Fruit fly (Drosophila melanogaster) whole organism, embryonic: Measurements from ENCODE around the gene CG1910.
A peak's percentile ranks its signal among the peaks of the same experiment; 100 is the strongest.

Experiments used
- Abd-B ChIP-seq: fragments of 200-800 bp; sonication (Bioruptor generic); optimal IDR thresholded peaks from 2 replicates; lab custom pipeline; 2018; ENCODE audit warnings: missing biosample characterization, mild to moderate bottlenecking, missing genetic modification characterization, moderate library complexity
- B-H2 ChIP-seq: fragments of 200-800 bp; sonication (Bioruptor generic); optimal IDR thresholded peaks from 2 replicates; lab custom pipeline; 2018; ENCODE audit warnings: missing biosample characterization, mild to moderate bottlenecking, missing genetic modification characterization
- C15 ChIP-seq: fragments of 200-800 bp; sonication (Bioruptor generic); IDR thresholded peaks from 3 replicates; pipeline ENCODE4 v1.3.6; 2022; ENCODE audit warnings: missing biosample characterization, missing genetic modification characterization
- CG11247 ChIP-seq: fragments of 200-800 bp; sonication (Bioruptor generic); IDR thresholded peaks from 2 replicates; pipeline ENCODE4 v1.3.6; 2022; ENCODE audit warnings: missing biosample characterization, missing genetic modification characterization
- CG11696 ChIP-seq: fragments of 200-800 bp; sonication (Bioruptor generic); IDR thresholded peaks from 2 replicates; pipeline ENCODE4 v1.3.6; 2022; ENCODE audit warnings: missing biosample characterization, missing genetic modification characterization
- CG14050 ChIP-seq: fragments of 200-800 bp; sonication (Bioruptor generic); IDR thresholded peaks from 3 replicates; pipeline ENCODE4 v1.3.6; 2022; ENCODE audit warnings: missing biosample characterization, missing genetic modification characterization
- CG15073 ChIP-seq: fragments of 200-800 bp; sonication (Bioruptor generic); optimal IDR thresholded peaks from 2 replicates; lab custom pipeline; 2016; ENCODE audit warnings: missing biosample characterization, missing genetic modification characterization
- CG15269 ChIP-seq: fragments of 200-800 bp; sonication (Bioruptor generic); optimal IDR thresholded peaks from 2 replicates; lab custom pipeline; 2018; ENCODE audit warnings: missing biosample characterization, mild to moderate bottlenecking, missing genetic modification characterization, moderate library complexity
- CG16815 ChIP-seq: fragments of 200-800 bp; sonication (Bioruptor generic); optimal IDR thresholded peaks from 3 replicates; lab custom pipeline; 2017; ENCODE audit warnings: missing biosample characterization, mild to moderate bottlenecking, missing genetic modification characterization
- CG17612 ChIP-seq: fragments of 200-800 bp; sonication (Bioruptor generic); IDR thresholded peaks from 2 replicates; pipeline ENCODE4 v1.3.6; 2022; ENCODE audit warnings: missing biosample characterization, missing genetic modification characterization
- CG31388 ChIP-seq: fragments of 200-800 bp; sonication (Bioruptor generic); optimal IDR thresholded peaks from 2 replicates; lab custom pipeline; 2016; ENCODE audit warnings: missing biosample characterization, missing genetic modification characterization
- CG3281 ChIP-seq: fragments of 200-800 bp; sonication (Bioruptor generic); optimal IDR thresholded peaks from 3 replicates; lab custom pipeline; 2017; ENCODE audit warnings: missing biosample characterization, mild to moderate bottlenecking, missing genetic modification characterization
- CG3838 ChIP-seq: fragments of 200-800 bp; sonication (Bioruptor generic); optimal IDR thresholded peaks from 3 replicates; lab custom pipeline; 2016; ENCODE audit warnings: missing biosample characterization, missing genetic modification characterization
- CG3847 ChIP-seq: fragments of 200-800 bp; sonication (Bioruptor generic); IDR thresholded peaks from 2 replicates; pipeline ENCODE4 v1.3.6; 2022; ENCODE audit warnings: missing biosample characterization, missing genetic modification characterization
- CG6175 ChIP-seq: fragments of 200-800 bp; sonication (Bioruptor generic); IDR thresholded peaks from 3 replicates; pipeline ENCODE4 v1.3.6; 2022; ENCODE audit warnings: missing biosample characterization, missing genetic modification characterization
- CG6254 ChIP-seq: fragments of 200-800 bp; sonication (Bioruptor generic); optimal IDR thresholded peaks from 3 replicates; lab custom pipeline; 2017; ENCODE audit warnings: mild to moderate bottlenecking, missing biosample characterization, missing genetic modification reagents, missing genetic modification characterization
- CG7839 ChIP-seq: fragments of 200-800 bp; sonication (Bioruptor generic); optimal IDR thresholded peaks from 3 replicates; lab custom pipeline; 2018; ENCODE audit warnings: missing biosample characterization, mild to moderate bottlenecking, missing genetic modification characterization, moderate library complexity
- Dip2 ChIP-seq: fragments of 200-800 bp; sonication (Bioruptor generic); IDR thresholded peaks from 2 replicates; pipeline ENCODE4 v1.3.6; 2022; ENCODE audit warnings: missing biosample characterization, missing genetic modification characterization
- Doc3 ChIP-seq: fragments of 200-800 bp; sonication (Bioruptor generic); IDR thresholded peaks from 3 replicates; pipeline ENCODE4 v1.3.6; 2022; ENCODE audit warnings: missing biosample characterization, missing genetic modification characterization; ENCODE audit not compliant: partially characterized antibody
- HLH54F ChIP-seq: fragments of 200-800 bp; sonication (Bioruptor generic); optimal IDR thresholded peaks from 3 replicates; lab custom pipeline; 2016; ENCODE audit warnings: missing biosample characterization, missing genetic modification characterization
- HmgD ChIP-seq: fragments of 200-800 bp; sonication (Bioruptor generic); optimal IDR thresholded peaks from 3 replicates; lab custom pipeline; 2016; ENCODE audit warnings: missing biosample characterization, missing genetic modification characterization
- Oaz ChIP-seq: fragments of 200-800 bp; sonication (Bioruptor generic); IDR thresholded peaks from 2 replicates; pipeline ENCODE4 v1.3.6; 2022; ENCODE audit warnings: missing biosample characterization, missing genetic modification characterization
- Ptx1 ChIP-seq: fragments of 200-800 bp; sonication (Bioruptor generic); IDR thresholded peaks from 2 replicates; pipeline ENCODE4 v1.3.6; 2022; ENCODE audit warnings: missing biosample characterization, missing genetic modification characterization
- Rfx ChIP-seq: fragments of 200-800 bp; sonication (Bioruptor generic); IDR thresholded peaks from 2 replicates; pipeline ENCODE4 v1.3.6; 2022; ENCODE audit warnings: missing biosample characterization, missing genetic modification characterization
- Sox100B ChIP-seq: fragments of 200-800 bp; sonication (Bioruptor generic); optimal IDR thresholded peaks from 3 replicates; lab custom pipeline; 2018; ENCODE audit warnings: missing biosample characterization, mild to moderate bottlenecking, missing genetic modification characterization
- Taf1 ChIP-seq: fragments of 200-800 bp; sonication (Bioruptor generic); IDR thresholded peaks from 2 replicates; pipeline ENCODE4 v1.3.6; 2022; ENCODE audit warnings: missing biosample characterization, missing genetic modification characterization
- ato ChIP-seq: fragments of 200-800 bp; sonication (Bioruptor generic); IDR thresholded peaks from 2 replicates; pipeline ENCODE4 v1.3.6; 2022; ENCODE audit warnings: missing biosample characterization, missing genetic modification characterization; ENCODE audit not compliant: partially characterized antibody
- bab2 ChIP-seq: fragments of 200-800 bp; sonication (Bioruptor generic); optimal IDR thresholded peaks from 2 replicates; lab custom pipeline; 2016; ENCODE audit warnings: missing biosample characterization, missing genetic modification characterization
- bowl ChIP-seq: fragments of 200-800 bp; sonication (Bioruptor generic); IDR thresholded peaks from 2 replicates; pipeline ENCODE4 v1.3.6; 2022; ENCODE audit warnings: missing biosample characterization, missing genetic modification characterization
- chinmo ChIP-seq: fragments of 200-800 bp; sonication (Bioruptor generic); IDR thresholded peaks from 4 replicates; pipeline ENCODE4 v1.3.6; 2022; ENCODE audit warnings: missing biosample characterization, missing genetic modification characterization; ENCODE audit not compliant: partially characterized antibody
- dan ChIP-seq: fragments of 200-800 bp; sonication (Bioruptor generic); IDR thresholded peaks from 2 replicates; pipeline ENCODE4 v1.3.6; 2022; ENCODE audit warnings: missing biosample characterization, missing genetic modification characterization
- disco-r ChIP-seq: fragments of 200-800 bp; sonication (Bioruptor generic); optimal IDR thresholded peaks from 2 replicates; lab custom pipeline; 2016; ENCODE audit warnings: missing biosample characterization, missing genetic modification characterization
- dm ChIP-seq: fragments of 200-800 bp; sonication (Bioruptor generic); optimal IDR thresholded peaks from 3 replicates; lab custom pipeline; 2016; ENCODE audit warnings: missing biosample characterization, missing genetic modification characterization
- emc ChIP-seq: fragments of 200-800 bp; sonication (Bioruptor generic); optimal IDR thresholded peaks from 2 replicates; lab custom pipeline; 2016; ENCODE audit warnings: missing biosample characterization, missing genetic modification characterization
- ems ChIP-seq: fragments of 200-800 bp; sonication (Bioruptor generic); optimal IDR thresholded peaks from 3 replicates; lab custom pipeline; 2016; ENCODE audit warnings: missing biosample characterization, missing genetic modification characterization
- gem ChIP-seq: fragments of 200-800 bp; sonication (Bioruptor generic); optimal IDR thresholded peaks from 2 replicates; lab custom pipeline; 2019; ENCODE audit warnings: missing biosample characterization, mild to moderate bottlenecking, missing genetic modification characterization, moderate library complexity
- h ChIP-seq: fragments of >200 bp; optimal IDR thresholded peaks from 2 replicates; lab custom pipeline; 2017
- klu ChIP-seq: fragments of 200-800 bp; sonication (Bioruptor generic); IDR thresholded peaks from 2 replicates; pipeline ENCODE4 v1.3.6; 2022; ENCODE audit warnings: missing biosample characterization, missing genetic modification characterization
- luna ChIP-seq: fragments of 200-800 bp; sonication (Bioruptor generic); optimal IDR thresholded peaks from 2 replicates; lab custom pipeline; 2016; ENCODE audit warnings: missing biosample characterization, missing genetic modification characterization
- mld ChIP-seq: fragments of 200-800 bp; sonication (Bioruptor generic); IDR thresholded peaks from 3 replicates; pipeline ENCODE4 v1.3.6; 2022; ENCODE audit warnings: missing biosample characterization, missing genetic modification characterization; ENCODE audit not compliant: partially characterized antibody
- pho ChIP-seq: fragments of 200-800 bp; sonication (Bioruptor generic); optimal IDR thresholded peaks from 2 replicates; lab custom pipeline; 2016; ENCODE audit warnings: missing biosample characterization, missing genetic modification characterization
- pnt ChIP-seq: fragments of 200-800 bp; sonication (Bioruptor generic); optimal IDR thresholded peaks from 3 replicates; lab custom pipeline; 2016; ENCODE audit warnings: missing biosample characterization, missing genetic modification characterization
- pros ChIP-seq: fragments of 200-800 bp; sonication (Bioruptor generic); optimal IDR thresholded peaks from 3 replicates; lab custom pipeline; 2019; ENCODE audit warnings: missing biosample characterization, mild to moderate bottlenecking, missing genetic modification characterization, moderate library complexity
- row ChIP-seq: fragments of 200-800 bp; sonication (Bioruptor generic); IDR thresholded peaks from 3 replicates; pipeline ENCODE4 v1.3.6; 2022; ENCODE audit warnings: missing biosample characterization, missing genetic modification characterization
- salm ChIP-seq: fragments of 200-800 bp; sonication (Bioruptor generic); optimal IDR thresholded peaks from 2 replicates; lab custom pipeline; 2018; ENCODE audit warnings: missing biosample characterization, mild to moderate bottlenecking, missing genetic modification characterization
- sd ChIP-seq: fragments of 200-800 bp; sonication (Bioruptor generic); optimal IDR thresholded peaks from 3 replicates; lab custom pipeline; 2018; ENCODE audit warnings: missing biosample characterization, mild to moderate bottlenecking, missing genetic modification characterization, moderate library complexity
- seq ChIP-seq: fragments of 200-800 bp; sonication (Bioruptor generic); IDR thresholded peaks from 2 replicates; pipeline ENCODE4 v1.3.6; 2022; ENCODE audit warnings: missing biosample characterization, missing genetic modification characterization
- stc ChIP-seq: fragments of 200-800 bp; sonication (Bioruptor generic); IDR thresholded peaks from 2 replicates; pipeline ENCODE4 v1.3.6; 2022; ENCODE audit warnings: missing biosample characterization, missing genetic modification characterization
- trem ChIP-seq: fragments of 200-800 bp; optimal IDR thresholded peaks from 3 replicates; lab custom pipeline; 2019; ENCODE audit warnings: missing biosample characterization, mild to moderate bottlenecking, missing genetic modification characterization, moderate library complexity
- zf30C ChIP-seq: fragments of 200-800 bp; sonication (Bioruptor generic); optimal IDR thresholded peaks from 3 replicates; lab custom pipeline; 2018; ENCODE audit warnings: missing biosample characterization, mild to moderate bottlenecking, missing genetic modification characterization

The CG1910 gene

DNA sequence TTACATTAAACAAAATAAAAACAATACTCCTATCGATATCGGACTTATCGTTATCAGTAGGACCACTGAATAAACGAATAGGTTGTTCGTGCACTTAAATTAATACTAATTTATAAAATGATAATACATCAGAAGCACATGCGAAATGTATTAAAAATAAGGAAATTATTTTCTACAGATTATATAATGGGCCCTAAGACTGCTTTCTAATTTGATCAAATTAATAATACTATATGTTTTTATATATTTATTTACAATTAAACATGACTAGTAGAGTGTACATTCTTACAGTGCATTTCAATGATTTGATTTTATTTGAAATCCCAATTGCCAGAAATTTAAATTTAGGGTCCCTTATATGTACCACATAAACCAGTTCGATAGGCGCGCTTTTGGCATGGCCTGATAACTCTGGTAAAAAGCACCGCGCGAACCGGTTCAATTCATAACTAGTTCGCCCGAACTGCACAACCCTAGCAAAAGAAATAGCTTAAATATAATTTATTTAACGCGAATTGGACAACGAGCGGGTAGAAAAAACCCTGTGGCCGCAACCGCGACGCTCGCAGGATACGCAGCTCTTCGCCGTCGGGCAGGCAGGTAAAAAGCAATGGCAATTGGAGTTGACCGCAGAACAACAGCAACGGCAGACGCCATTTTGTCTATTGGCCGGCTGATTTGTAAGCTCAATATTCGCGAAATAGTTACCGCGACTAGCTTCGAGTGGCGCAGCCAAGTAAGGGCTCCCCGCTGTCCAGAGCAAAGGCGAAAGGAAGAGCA lies 29.3 kb downstream of the CG1910 start, which contains the start of the genes CG2126 and faf (continued):
- no peak for TF ChIP-seq mld (GFP tag; lab: Robert Waterston, UW)
- peak; percentile 84 for TF ChIP-seq row (GFP tag; lab: Robert Waterston, UW)
- peak; percentile 29 for TF ChIP-seq salm
- peak; percentile 83 for TF ChIP-seq CG7839
- peak; percentile 86 for TF ChIP-seq Rfx (GFP tag; lab: Robert Waterston, UW)
- peak; percentile 11 for TF ChIP-seq dm (GFP tag; lab: Kevin White, UChicago)
- TF ChIP-seq CG14050, result peak; percentile 56; the same call in 2 of the 3 replicates
- TF ChIP-seq Taf1 (GFP tag; lab: Robert Waterston, UW), result peak; percentile 57
- peak; percentile 51 for TF ChIP-seq CG11696 (GFP tag; lab: Robert Waterston, UW)
- TF ChIP-seq CG15073 (GFP tag; lab: Kevin White, UChicago), result peak; percentile 18
- TF ChIP-seq seq (GFP tag; lab: Robert Waterston, UW), result peak; percentile 58
- no peak; the same call in 1 of the 2 replicates for TF ChIP-seq CG17612 (GFP tag; lab: Robert Waterston, UW)
- no peak for TF ChIP-seq ato
- TF ChIP-seq luna (GFP tag; lab: Kevin White, UChicago), result no peak
- peak; percentile 80 for TF ChIP-seq trem (tag; lab: Kevin White, UChicago)
- TF ChIP-seq bab2, result peak; percentile 52
- peak; percentile 78 for TF ChIP-seq Sox100B
- TF ChIP-seq stc (GFP tag; lab: Robert Waterston, UW), result peak; percentile 61
- TF ChIP-seq Ptx1 (GFP tag; lab: Robert Waterston, UW), result peak; percentile 84
- TF ChIP-seq CG6254, result peak; percentile 26
- TF ChIP-seq CG3838 (GFP tag; lab: Kevin White, UChicago), result no peak
- 0 out of 2 replicates have a peak, but pooled peaks have one; percentile 32 for TF ChIP-seq bowl (GFP tag; lab: Robert Waterston, UW)
- TF ChIP-seq CG11247 (GFP tag; lab: Robert Waterston, UW), result peak; percentile 73
- peak; percentile 81 for TF ChIP-seq Abd-B (GFP tag; lab: Kevin White, UChicago)
- no peak for TF ChIP-seq disco-r (GFP tag; lab: Kevin White, UChicago)
- no peak for TF ChIP-seq sd (tag; lab: Kevin White, UChicago)
- TF ChIP-seq klu, result peak; percentile 63; the same call in 1 of the 2 replicates
- TF ChIP-seq gem (tag; lab: Kevin White, UChicago), result peak; percentile 91
- peak; percentile 84 for TF ChIP-seq CG15269
- 0 out of 3 replicates have a peak, but pooled peaks have one; percentile 45 for TF ChIP-seq Doc3 (GFP tag; lab: Robert Waterston, UW)
- peak; percentile 84 for TF ChIP-seq B-H2
- peak; percentile 65 for TF ChIP-seq pho
- peak; percentile 64 for TF ChIP-seq HLH54F (GFP tag; lab: Kevin White, UChicago)
- peak; percentile 26 for TF ChIP-seq emc (GFP tag; lab: Kevin White, UChicago)
- TF ChIP-seq CG3281 (GFP tag; lab: Kevin White, UChicago), result peak; percentile 77
- no peak for TF ChIP-seq dan (GFP tag; lab: Robert Waterston, UW)
- 0 out of 3 replicates have a peak, but pooled peaks have one; percentile 65 for TF ChIP-seq C15 (GFP tag; lab: Robert Waterston, UW)
- TF ChIP-seq chinmo, result no peak
- peak; percentile 45 for TF ChIP-seq zf30C (GFP tag; lab: Kevin White, UChicago)
- peak; percentile 54 for TF ChIP-seq CG16815 (GFP tag; lab: Kevin White, UChicago)
- TF ChIP-seq HmgD, result no peak
- TF ChIP-seq CG31388 (GFP tag; lab: Kevin White, UChicago), result peak; percentile 48
- TF ChIP-seq ems (GFP tag; lab: Kevin White, UChicago), result peak; percentile 47
- TF ChIP-seq Oaz (GFP tag; lab: Robert Waterston, UW), result peak; percentile 63; the same call in 1 of the 2 replicates
- 0 out of 3 replicates have a peak, but pooled peaks have one; percentile 50 for TF ChIP-seq CG6175 (GFP tag; lab: Robert Waterston, UW)
- peak; percentile 71 for TF ChIP-seq CG3847 (GFP tag; lab: Robert Waterston, UW)
- TF ChIP-seq pros (GFP tag; lab: Kevin White, UChicago), result no peak
- TF ChIP-seq pnt (GFP tag; lab: Kevin White, UChicago), result peak; percentile 32
- no peak for TF ChIP-seq h
- TF ChIP-seq Dip2 (GFP tag; lab: Robert Waterston, UW), result no peak
